Worm (Caenorhabditis elegans): Measurements from ENCODE around the gene nhr-255.

Gene nhr-255

DNA sequence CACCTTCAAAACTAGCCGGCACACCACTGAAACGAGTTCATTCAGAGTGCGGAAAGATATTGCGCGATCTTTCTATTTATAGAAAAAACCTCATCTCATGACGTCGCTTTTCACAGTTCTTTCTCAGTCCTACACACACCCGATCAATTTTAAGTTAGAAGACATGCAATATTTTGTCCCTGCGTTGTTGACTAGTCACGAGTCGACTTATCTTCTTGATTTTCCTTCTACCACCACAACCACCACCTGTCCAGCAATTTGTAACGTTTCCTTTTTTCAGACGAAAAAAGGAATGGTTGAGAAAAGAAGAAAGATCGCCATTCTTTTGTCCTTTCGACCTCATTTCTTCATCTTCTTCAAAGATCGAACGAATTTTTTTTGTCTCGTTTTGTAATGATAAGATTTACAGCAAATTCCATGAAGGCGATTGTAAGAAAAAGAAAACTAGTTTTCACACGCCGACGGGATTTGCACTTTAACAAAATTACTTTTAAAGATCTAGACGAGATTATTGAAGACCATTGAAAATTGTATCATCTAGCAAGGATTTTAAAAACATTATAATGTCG lies 36.2 kb upstream of the nhr-255 start:
- no peak for TF ChIP-seq isw-1 (GFP tag; IDR thresholded peaks at IDR 0.05)
- TF ChIP-seq efl-3 (GFP tag; optimal IDR thresholded peaks at IDR 0.05) = no peak
- peak; percentile 43 for TF ChIP-seq nhr-19 (GFP tag; conservative IDR thresholded peaks at IDR 0.05)
- peak; percentile 75 for TF ChIP-seq nhr-71 (tag; optimal IDR thresholded peaks at IDR 0.05)
- TF ChIP-seq sup-37 (GFP tag; optimal IDR thresholded peaks at IDR 0.05) = no peak
- TF ChIP-seq swsn-7 (tag; optimal IDR thresholded peaks at IDR 0.05) = no peak
- no peak for TF ChIP-seq elt-2 (tag; optimal IDR thresholded peaks at IDR 0.05)
- TF ChIP-seq mef-2 (tag; optimal IDR thresholded peaks at IDR 0.05) = peak; percentile 45
- peak; percentile 8 to 38 for TF ChIP-seq lsy-2 (tag; optimal IDR thresholded peaks at IDR 0.05)
- peak in 1 of 2 experiments; percentile 62 for TF ChIP-seq mdl-1 (tag; optimal IDR thresholded peaks at IDR 0.05)
- no peak for TF ChIP-seq ets-5 (GFP tag; IDR thresholded peaks at IDR 0.05)
- no peak for TF ChIP-seq egl-13 (tag; optimal IDR thresholded peaks at IDR 0.05)
- TF ChIP-seq fos-1 (tag; optimal IDR thresholded peaks at IDR 0.05) = no peak
- TF ChIP-seq lin-39 (tag; optimal IDR thresholded peaks at IDR 0.05) = no peak
- peak; percentile 6 for TF ChIP-seq xbp-1 (tag; optimal IDR thresholded peaks at IDR 0.05)
- TF ChIP-seq rnt-1 (tag; optimal IDR thresholded peaks at IDR 0.05) = peak; percentile 23
- no peak for TF ChIP-seq pax-3 (tag; optimal IDR thresholded peaks at IDR 0.05)
- TF ChIP-seq nhr-85 (tag) = peak; percentile 97
- TF ChIP-seq elt-3 (tag; optimal IDR thresholded peaks at IDR 0.05) = peak in 2 of 6 experiments; percentile 58 to 71
- TF ChIP-seq Y116A8C.19 (tag; optimal IDR thresholded peaks at IDR 0.05; ENCODE audit: borderline replicate concordance) = no peak
- no peak for TF ChIP-seq pag-3 (tag; optimal IDR thresholded peaks at IDR 0.05; ENCODE audit: borderline replicate concordance, insufficient read depth)
- no peak for TF ChIP-seq ceh-88 (GFP tag; IDR thresholded peaks at IDR 0.05)
- peak; percentile 50 for TF ChIP-seq blmp-1 (tag; optimal IDR thresholded peaks at IDR 0.05)
- peak; percentile 44 for TF ChIP-seq nhr-90 (tag; optimal IDR thresholded peaks at IDR 0.05; ENCODE audit: poor library complexity)
- no peak for TF ChIP-seq hlh-17 (GFP tag; optimal IDR thresholded peaks at IDR 0.05; ENCODE audit: borderline replicate concordance)
- TF ChIP-seq lin-35 (GFP tag; optimal IDR thresholded peaks at IDR 0.05) = peak in 1 of 2 experiments; percentile 57
- TF ChIP-seq unc-130 (tag; optimal IDR thresholded peaks at IDR 0.05) = peak; percentile 49
- peak; percentile 20 for TF ChIP-seq nhr-47 (tag; optimal IDR thresholded peaks at IDR 0.05)
- TF ChIP-seq mep-1 (tag; optimal IDR thresholded peaks at IDR 0.05) = peak; percentile 17
- TF ChIP-seq aly-2 (tag; optimal IDR thresholded peaks at IDR 0.05) = no peak
- TF ChIP-seq ces-1 (GFP tag; optimal IDR thresholded peaks at IDR 0.05) = no peak
- no peak for TF ChIP-seq ztf-4 (tag; optimal IDR thresholded peaks at IDR 0.05)
- no peak for TF ChIP-seq ceh-8 (GFP tag; optimal IDR thresholded peaks at IDR 0.05)
- peak; percentile 57 for TF ChIP-seq snu-23 (GFP tag; optimal IDR thresholded peaks at IDR 0.05)
- peak; percentile 72 for TF ChIP-seq lin-14 (GFP tag; optimal IDR thresholded peaks at IDR 0.05)
- no peak for TF ChIP-seq nhr-84 (tag; optimal IDR thresholded peaks at IDR 0.05)
- peak; percentile 87 for TF ChIP-seq vab-15 (tag; optimal IDR thresholded peaks at IDR 0.05)
- TF ChIP-seq dsc-1 (tag; optimal IDR thresholded peaks at IDR 0.05) = no peak
- no peak for TF ChIP-seq nhr-77 (tag; optimal IDR thresholded peaks at IDR 0.05)
- no peak for TF ChIP-seq jun-1 (tag; optimal IDR thresholded peaks at IDR 0.05)
- peak; percentile 77 for TF ChIP-seq nhr-20 (tag; optimal IDR thresholded peaks at IDR 0.05)
- TF ChIP-seq fkh-4 (tag; optimal IDR thresholded peaks at IDR 0.05; ENCODE audit: borderline replicate concordance) = no peak
- TF ChIP-seq zag-1 (tag; optimal IDR thresholded peaks at IDR 0.05) = no peak
- TF ChIP-seq zip-4 (GFP tag; optimal IDR thresholded peaks at IDR 0.05) = no peak
- no peak for TF ChIP-seq ztf-11 (tag; optimal IDR thresholded peaks at IDR 0.05)
- TF ChIP-seq lin-13 (GFP tag; optimal IDR thresholded peaks at IDR 0.05) = no peak
- TF ChIP-seq tbx-2 (tag; optimal IDR thresholded peaks at IDR 0.05) = peak; percentile 50

Data from whole organism, L1 larva.